Worm (Caenorhabditis elegans) whole organism, mixed stage, embryonic: ENCODE data around the gene C55C3.4.
A peak's percentile ranks its signal among the peaks of the same experiment; 100 is the strongest.

Experiments
- bed-3 ChIP-seq: fragments of 200-800 bp; sonication (Bioruptor generic); optimal IDR thresholded peaks from 3 replicates; lab custom pipeline; 2018; ENCODE audit warnings: mild to moderate bottlenecking, missing genetic modification characterization, moderate library complexity, missing compliant biosample characterization
- blmp-1 ChIP-seq: fragments of 150-350 bp; optimal IDR thresholded peaks from 2 replicates; lab custom pipeline; 2014; ENCODE audit warnings: missing biosample characterization, missing genetic modification characterization
- ceh-43 ChIP-seq: fragments of 200-800 bp; sonication (Bioruptor generic); optimal IDR thresholded peaks from 2 replicates; lab custom pipeline; 2018; ENCODE audit warnings: mild to moderate bottlenecking, missing genetic modification characterization, moderate library complexity, missing compliant biosample characterization
- ceh-83 ChIP-seq: fragments of 200-800 bp; sonication (Bioruptor generic); optimal IDR thresholded peaks from 2 replicates; lab custom pipeline; 2018; ENCODE audit warnings: mild to moderate bottlenecking, missing genetic modification characterization, missing compliant biosample characterization
- ces-1 ChIP-seq: fragments of 150-350 bp; optimal IDR thresholded peaks from 2 replicates; lab custom pipeline; 2014; ENCODE audit warnings: missing biosample characterization, missing genetic modification reagents, missing genetic modification characterization
- cnd-1 ChIP-seq: fragments of 200-800 bp; sonication (Bioruptor generic); optimal IDR thresholded peaks from 2 replicates; lab custom pipeline; 2018; ENCODE audit warnings: mild to moderate bottlenecking, missing genetic modification characterization, missing compliant biosample characterization
- drap-1 ChIP-seq: fragments of 200-800 bp; sonication (Bioruptor generic); optimal IDR thresholded peaks from 3 replicates; lab custom pipeline; 2018; ENCODE audit warnings: mild to moderate bottlenecking, missing genetic modification characterization, missing compliant biosample characterization
- elt-1 ChIP-seq: sonication (generic microtip); optimal IDR thresholded peaks from 2 replicates; lab custom pipeline; 2017; ENCODE audit warnings: missing genetic modification characterization, mild to moderate bottlenecking, missing compliant biosample characterization, antibody characterized with exemption, moderate library complexity, borderline replicate concordance; ENCODE audit not compliant: insufficient read depth
- elt-3 ChIP-seq: fragments of 150-350 bp; optimal IDR thresholded peaks from 2 replicates; lab custom pipeline; 2014; ENCODE audit warnings: missing biosample characterization, missing genetic modification characterization
- flh-1 ChIP-seq: fragments of 200-800 bp; sonication (Bioruptor generic); optimal IDR thresholded peaks from 2 replicates; lab custom pipeline; 2018; ENCODE audit warnings: mild to moderate bottlenecking, missing genetic modification characterization, moderate library complexity, missing compliant biosample characterization
- hlh-1 ChIP-seq: fragments of 150-350 bp; optimal IDR thresholded peaks from 2 replicates; lab custom pipeline; 2014; ENCODE audit warnings: missing biosample characterization, missing genetic modification reagents, missing genetic modification characterization
- lin-13 ChIP-seq: fragments of 150-350 bp; optimal IDR thresholded peaks from 2 replicates; lab custom pipeline; 2014; ENCODE audit warnings: missing biosample characterization, missing genetic modification characterization
- lin-32 ChIP-seq: fragments of 200-800 bp; sonication (Bioruptor generic); optimal IDR thresholded peaks from 2 replicates; lab custom pipeline; 2018; ENCODE audit warnings: mild to moderate bottlenecking, missing genetic modification characterization, missing compliant biosample characterization
- lsy-2 ChIP-seq: fragments of 150-350 bp; optimal IDR thresholded peaks from 2 replicates; lab custom pipeline; 2014; ENCODE audit warnings: missing biosample characterization, missing genetic modification characterization
- mep-1 ChIP-seq: fragments of 150-350 bp; optimal IDR thresholded peaks from 2 replicates; lab custom pipeline; 2017; ENCODE audit warnings: missing biosample characterization, missing genetic modification reagents, missing genetic modification characterization, inconsistent platforms
- mls-2 ChIP-seq: sonication (generic microtip); optimal IDR thresholded peaks from 2 replicates; lab custom pipeline; 2016; ENCODE audit warnings: mild to moderate bottlenecking, missing genetic modification characterization, moderate library complexity, missing compliant biosample characterization
- nhr-12 ChIP-seq: fragments of 150-350 bp; optimal IDR thresholded peaks from 2 replicates; lab custom pipeline; 2014; ENCODE audit warnings: missing biosample characterization, missing genetic modification characterization
- nhr-28 ChIP-seq: fragments of 150-350 bp; optimal IDR thresholded peaks from 2 replicates; lab custom pipeline; 2014; ENCODE audit warnings: missing biosample characterization, missing genetic modification characterization
- nhr-76 ChIP-seq: sonication (generic microtip); optimal IDR thresholded peaks from 2 replicates; lab custom pipeline; 2017; ENCODE audit warnings: missing biosample characterization, missing genetic modification characterization
- pha-4 ChIP-seq: fragments of 150-350 bp; optimal IDR thresholded peaks from 2 replicates; lab custom pipeline; 2018; ENCODE audit warnings: missing biosample characterization, missing genetic modification reagents, missing genetic modification characterization
- sem-2 ChIP-seq: fragments of 200-800 bp; sonication (Bioruptor generic); optimal IDR thresholded peaks from 2 replicates; lab custom pipeline; 2018; ENCODE audit warnings: mild to moderate bottlenecking, missing genetic modification characterization, missing compliant biosample characterization
- snpc-4 ChIP-seq: fragments of 150-350 bp; optimal IDR thresholded peaks from 2 replicates; lab custom pipeline; 2014; ENCODE audit warnings: missing biosample characterization, missing genetic modification characterization
- sptf-1 ChIP-seq: sonication (generic microtip); optimal IDR thresholded peaks from 2 replicates; lab custom pipeline; 2017; ENCODE audit warnings: mild to moderate bottlenecking, missing genetic modification characterization, moderate library complexity, missing compliant biosample characterization
- tbx-8 ChIP-seq: fragments of 200-800 bp; sonication (Bioruptor generic); optimal IDR thresholded peaks from 2 replicates; lab custom pipeline; 2018; ENCODE audit warnings: mild to moderate bottlenecking, missing genetic modification characterization, moderate library complexity, missing compliant biosample characterization
- unc-120 ChIP-seq: sonication (generic microtip); optimal IDR thresholded peaks from 2 replicates; lab custom pipeline; 2017; ENCODE audit warnings: missing genetic modification characterization, missing compliant biosample characterization; ENCODE audit not compliant: poor library complexity, severe bottlenecking
- unc-39 ChIP-seq: fragments of 150-350 bp; optimal IDR thresholded peaks from 2 replicates; lab custom pipeline; 2014; ENCODE audit warnings: missing biosample characterization, missing genetic modification characterization
- unc-62 ChIP-seq: fragments of 150-350 bp; optimal IDR thresholded peaks from 2 replicates; lab custom pipeline; 2014; ENCODE audit warnings: missing biosample characterization, missing genetic modification reagents, missing genetic modification characterization
- zip-8 ChIP-seq: fragments of 150-350 bp; optimal IDR thresholded peaks from 2 replicates; lab custom pipeline; 2014; ENCODE audit warnings: missing biosample characterization, missing genetic modification characterization
- ztf-11 ChIP-seq: fragments of 150-350 bp; optimal IDR thresholded peaks from 2 replicates; lab custom pipeline; 2014; ENCODE audit warnings: missing biosample characterization, missing genetic modification characterization

Gene C55C3.4

DNA sequence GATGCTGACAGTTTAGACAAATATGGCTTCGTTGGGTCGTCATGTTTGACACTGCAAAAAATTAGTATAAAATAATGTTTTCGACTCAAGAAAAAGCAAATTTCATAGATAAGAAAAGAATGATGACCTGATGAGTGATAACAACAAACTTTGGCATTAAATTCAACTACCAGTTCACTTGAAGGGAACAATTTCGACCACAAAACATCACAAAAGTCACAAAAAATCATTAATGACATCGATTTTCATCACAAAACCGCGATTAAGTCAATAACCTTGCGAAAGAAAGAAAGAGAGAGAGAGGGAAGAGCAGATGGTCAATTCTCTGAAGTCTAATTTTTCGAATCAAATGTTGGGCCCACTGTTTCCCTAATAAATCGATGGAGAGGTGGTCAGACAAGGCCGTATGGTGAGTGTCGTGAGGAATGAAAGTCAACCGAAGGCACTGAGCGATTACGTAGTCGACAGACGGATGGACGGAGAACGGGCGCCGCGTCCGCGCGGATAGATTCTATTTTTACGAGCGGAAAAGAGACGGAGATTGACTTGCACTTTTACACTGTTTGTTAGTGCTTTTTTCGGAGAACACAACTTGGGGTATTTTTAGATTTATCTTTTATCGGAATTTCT is 13.5 kb downstream of the C55C3.4 start, which contains the start of gene bec-1:
Gene bec-1, minus strand, starts transcription at position 51 of the 630 bp plus-strand sequence.
- TF ChIP-seq nhr-76 (tag; lab: Kevin White, UChicago) (no peak), cnd-1 (tag; lab: Kevin White, UChicago) (peak; percentile 22)

DNA sequence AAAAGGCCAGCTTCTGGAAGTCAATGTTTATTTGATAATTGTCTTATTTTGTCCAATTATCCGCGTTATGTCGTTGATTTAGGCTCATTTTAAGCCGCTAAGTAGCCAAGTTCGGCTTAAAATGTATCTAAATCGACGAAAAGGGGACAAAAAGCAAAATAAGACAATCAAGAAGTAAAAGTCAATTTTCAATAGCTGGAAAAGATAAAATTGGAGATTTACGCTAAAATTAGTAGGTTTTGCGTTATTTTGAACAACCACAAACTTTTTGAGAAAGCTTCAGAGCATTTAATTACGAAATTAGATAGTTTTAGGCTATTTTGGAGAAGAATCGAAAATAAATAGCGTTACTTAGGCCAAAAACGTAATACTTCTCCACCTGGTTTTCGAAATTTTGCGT is 15.1 kb downstream of the C55C3.4 start:
- TF ChIP-seq blmp-1 (no peak), ceh-83 (no peak), bed-3 (no peak), zip-8 (tag; lab: Kevin White, UChicago) (no peak)

DNA sequence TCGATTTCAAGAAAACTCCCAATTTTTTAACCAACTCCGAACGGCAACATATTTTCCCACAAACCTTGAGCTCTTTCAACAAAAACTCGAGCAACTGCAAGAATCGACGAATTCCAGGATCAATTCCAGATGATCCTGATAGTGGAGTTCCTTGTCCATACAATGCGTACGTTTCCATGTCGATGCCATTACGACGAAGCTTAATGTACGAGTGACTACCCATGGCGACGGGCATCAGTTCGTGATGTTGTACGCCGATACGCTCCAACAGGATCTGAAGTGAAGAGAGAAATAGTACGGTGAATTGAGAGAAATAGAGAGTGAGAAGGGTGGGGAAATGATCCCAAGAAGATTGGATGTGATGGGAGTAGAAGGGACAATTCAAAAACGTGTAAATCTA is 15.9 kb downstream of the C55C3.4 start:
- TF ChIP-seq elt-1 (no peak), snpc-4 (no peak), flh-1 (GFP tag; lab: Kevin White, UChicago) (no peak), ceh-83 (no peak), nhr-12 (tag; lab: Kevin White, UChicago) (no peak), mls-2 (no peak)

DNA sequence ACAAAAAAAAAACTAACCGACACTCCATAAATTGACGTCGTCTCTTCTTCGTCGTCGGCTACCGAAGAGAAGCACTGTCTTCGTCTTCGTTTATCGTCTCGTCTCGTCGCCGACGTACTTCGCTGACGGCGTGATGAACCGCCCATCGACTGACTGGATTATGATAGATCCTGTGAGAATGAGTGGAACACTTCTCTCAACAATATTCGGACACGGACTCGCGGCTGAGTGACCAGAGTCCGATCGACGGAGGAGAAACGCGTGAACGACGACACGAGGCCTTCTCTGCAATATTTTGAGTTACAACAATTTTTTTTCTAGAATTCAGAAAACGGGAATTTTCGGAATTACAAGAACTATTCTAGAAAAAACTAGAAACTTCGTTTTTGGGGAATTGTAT is 17.7 kb downstream of the C55C3.4 start, which contains the start of gene skn-1:
Gene skn-1, minus strand, starts transcription at position 146 of the 400 bp plus-strand sequence.
- TF ChIP-seq unc-120 (no peak), snpc-4 (no peak), zip-8 (tag; lab: Kevin White, UChicago) (no peak), hlh-1 (no peak), ceh-43 (GFP tag; lab: Kevin White, UChicago) (no peak), mep-1 (tag; lab: Kevin White, UChicago) (no peak), nhr-12 (tag; lab: Kevin White, UChicago) (no peak), bed-3 (no peak), drap-1 (no peak), pha-4 (no peak), cnd-1 (tag; lab: Kevin White, UChicago) (no peak), lin-13 (tag; lab: Kevin White, UChicago) (no peak), nhr-76 (tag; lab: Kevin White, UChicago) (no peak), blmp-1 (no peak), elt-3 (tag; lab: Kevin White, UChicago) (no peak), ces-1 (GFP tag; lab: Kevin White, UChicago) (no peak), sem-2 (GFP tag; lab: Kevin White, UChicago) (no peak), unc-62 (GFP tag; lab: Kevin White, UChicago) (no peak), mls-2 (no peak)

DNA sequence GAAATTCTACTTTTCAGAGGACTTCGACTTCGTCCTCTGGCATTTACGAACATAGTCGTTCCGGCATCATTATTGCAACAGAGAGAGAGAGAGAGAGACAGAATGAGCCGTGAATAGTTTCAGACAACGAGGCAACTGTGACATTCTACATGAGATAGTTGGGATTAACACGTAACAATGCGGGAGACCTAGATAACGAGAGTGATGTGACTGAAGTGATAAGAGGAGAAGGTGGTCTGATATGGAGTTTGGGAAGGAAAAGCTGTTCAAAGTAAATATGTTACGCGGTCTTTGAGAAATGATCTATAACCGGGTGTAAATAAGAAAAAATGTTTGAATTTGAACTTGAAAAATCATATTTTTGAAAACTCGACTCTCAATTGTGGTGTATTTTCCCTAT is 18.5 kb downstream of the C55C3.4 start:
- no peak for TF ChIP-seq mep-1 (tag; lab: Kevin White, UChicago)
- TF ChIP-seq zip-8 (tag; lab: Kevin White, UChicago), result no peak
- no peak for TF ChIP-seq unc-39 (tag; lab: Kevin White, UChicago)
- TF ChIP-seq elt-3 (tag; lab: Kevin White, UChicago), result no peak
- no peak for TF ChIP-seq unc-62 (GFP tag; lab: Kevin White, UChicago)
- TF ChIP-seq snpc-4, result no peak
- TF ChIP-seq flh-1 (GFP tag; lab: Kevin White, UChicago), result no peak
- no peak for TF ChIP-seq ceh-43 (GFP tag; lab: Kevin White, UChicago)
- TF ChIP-seq drap-1, result no peak
- TF ChIP-seq lin-13 (tag; lab: Kevin White, UChicago), result no peak
- TF ChIP-seq tbx-8 (GFP tag; lab: Kevin White, UChicago), result no peak
- TF ChIP-seq mls-2, result no peak
- TF ChIP-seq, all 35 proteins: peak for 0

DNA sequence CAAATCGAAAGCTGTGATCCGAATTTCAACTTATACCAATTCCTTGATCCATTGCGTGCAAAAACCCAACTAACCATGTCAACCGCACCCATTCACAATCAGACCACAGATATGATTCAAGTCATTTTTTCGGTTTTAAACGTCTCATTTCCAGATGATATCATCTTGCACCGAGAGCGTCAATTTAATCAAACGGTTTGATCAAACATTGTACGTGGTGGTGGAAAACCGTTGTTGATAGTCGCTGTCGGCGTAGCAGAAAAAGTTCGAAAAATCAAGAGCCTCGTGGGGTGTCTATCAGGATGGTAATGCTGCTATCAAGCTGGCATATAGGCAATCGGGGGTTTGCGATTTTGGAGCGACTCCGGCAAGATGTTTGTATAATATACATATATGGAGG is 19.0 kb downstream of the C55C3.4 start:
- TF ChIP-seq nhr-76 (tag; lab: Kevin White, UChicago) (no peak), nhr-12 (tag; lab: Kevin White, UChicago) (no peak), hlh-1 (no peak), cnd-1 (tag; lab: Kevin White, UChicago) (no peak), unc-62 (GFP tag; lab: Kevin White, UChicago) (no peak), lin-32 (GFP tag; lab: Kevin White, UChicago) (no peak), pha-4 (no peak), ztf-11 (tag; lab: Kevin White, UChicago) (no peak), lsy-2 (tag; lab: Kevin White, UChicago) (no peak), blmp-1 (no peak), unc-39 (tag; lab: Kevin White, UChicago) (no peak), elt-3 (tag; lab: Kevin White, UChicago) (no peak), flh-1 (GFP tag; lab: Kevin White, UChicago) (no peak), nhr-28 (tag; lab: Kevin White, UChicago) (no peak), sptf-1 (tag; lab: Kevin White, UChicago) (no peak), elt-1 (no peak), mep-1 (tag; lab: Kevin White, UChicago) (no peak), tbx-8 (GFP tag; lab: Kevin White, UChicago) (no peak), ceh-83 (no peak)
- TF ChIP-seq, all 35 proteins: peak for 0
